Fruit fly (Drosophila melanogaster): ENCODE measurements around the gene Gbeta5.

dm6 chrX:8178989-8179388 is 26.9 kb upstream of the Gbeta5 start:
- no peak for TF ChIP-seq Eip75B (GFP tag; optimal IDR thresholded peaks at IDR 0.05)
- TF ChIP-seq Blimp-1 (GFP tag; optimal IDR thresholded peaks at IDR 0.05) = no peak
- TF ChIP-seq ss (GFP tag; optimal IDR thresholded peaks at IDR 0.05) = no peak
- no peak for TF ChIP-seq CG10669 (GFP tag; optimal IDR thresholded peaks at IDR 0.05)
- TF ChIP-seq CG7368 (GFP tag; optimal IDR thresholded peaks at IDR 0.05) = no peak
- no peak for TF ChIP-seq CG9139 (GFP tag; optimal IDR thresholded peaks at IDR 0.05)
- no peak for TF ChIP-seq fd59A (GFP tag; optimal IDR thresholded peaks at IDR 0.05)
- no peak for TF ChIP-seq CG3032 (tag; optimal IDR thresholded peaks at IDR 0.05)
- TF ChIP-seq CG11762 (GFP tag; optimal IDR thresholded peaks at IDR 0.05; ENCODE audit: insufficient read depth) = no peak
- TF ChIP-seq CG6854 (GFP tag; optimal IDR thresholded peaks at IDR 0.05) = no peak
